Worm (Caenorhabditis elegans) whole organism, dauer: ENCODE results near the gene Y73B6BL.22.

ENCODE experiments used
- unc-62 ChIP-seq: sonication (generic microtip); optimal IDR thresholded peaks from 2 replicates; lab custom pipeline; 2017; ENCODE audit warnings: missing biosample characterization, missing genetic modification reagents, missing genetic modification characterization

Y73B6BL.22 gene

DNA sequence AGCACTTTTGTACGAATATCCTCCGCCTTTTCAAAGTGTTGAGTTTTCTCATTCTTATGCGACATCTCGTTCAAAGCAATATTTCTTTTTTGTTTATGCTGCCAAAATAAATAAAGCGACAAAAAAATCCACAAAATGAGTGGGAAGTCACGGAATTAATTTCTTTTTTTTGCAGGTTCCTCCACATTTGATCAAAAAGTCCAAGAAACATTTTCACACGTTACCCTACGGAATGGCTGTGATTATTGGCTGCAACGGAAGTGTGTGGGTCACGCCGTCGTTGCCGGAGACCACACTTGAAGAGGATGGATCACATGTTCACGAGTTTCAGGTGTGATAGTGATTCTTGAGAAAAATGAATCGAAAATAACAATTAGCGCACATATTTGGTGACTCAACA is at the start of gene Y73B6BL.22:
TSS of gene Y73B6BL.22 (minus strand) at position 101 of the 400 bp plus-strand sequence.
- TF ChIP-seq unc-62 (GFP tag; lab: Kevin White, UChicago): no peak

DNA sequence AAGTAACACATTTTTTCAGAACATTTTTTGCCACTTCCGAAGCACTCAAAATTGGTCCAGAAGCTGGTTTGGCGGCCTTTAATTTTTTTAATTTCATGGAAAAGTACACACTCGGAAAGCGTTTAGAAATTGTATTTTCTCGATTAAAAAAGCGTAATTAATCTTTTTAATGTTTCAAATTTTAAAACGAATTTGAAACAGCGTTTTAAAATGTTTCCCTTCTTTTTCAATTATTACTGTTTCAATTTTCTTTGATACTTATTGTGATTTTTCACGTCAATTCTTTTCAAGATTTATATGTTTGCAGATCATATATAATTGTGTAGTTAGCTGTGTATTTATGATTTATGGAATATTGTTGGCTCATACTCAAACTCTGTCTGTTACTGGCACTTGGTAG is 47.6 kb upstream of the Y73B6BL.22 start, which contains the start of gene acr-25:
TSS of gene acr-25 (plus strand) at position 301 of the 400 bp plus-strand sequence.
- TF ChIP-seq unc-62 (GFP tag; lab: Kevin White, UChicago): no peak

DNA sequence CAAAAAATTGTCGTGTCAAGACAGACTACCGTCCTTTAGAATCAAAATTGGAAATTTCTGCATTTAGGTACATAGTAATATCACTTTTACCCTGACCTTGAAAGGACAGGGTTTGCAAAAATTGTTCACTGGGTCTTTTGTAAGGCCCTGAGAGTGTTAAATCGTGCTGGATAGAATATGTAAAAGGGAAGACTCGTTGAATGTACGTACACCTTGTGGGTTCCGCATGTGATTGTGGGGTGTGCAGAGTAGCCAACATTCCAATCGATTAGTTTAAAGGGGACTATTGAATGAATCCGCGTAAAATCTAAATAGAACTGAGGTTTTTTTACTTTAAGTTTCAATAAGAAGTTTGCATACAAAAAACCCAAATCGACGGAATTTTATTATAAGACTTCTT is 44.1 kb upstream of the Y73B6BL.22 start:
- no peak for TF ChIP-seq unc-62 (GFP tag; lab: Kevin White, UChicago)

DNA sequence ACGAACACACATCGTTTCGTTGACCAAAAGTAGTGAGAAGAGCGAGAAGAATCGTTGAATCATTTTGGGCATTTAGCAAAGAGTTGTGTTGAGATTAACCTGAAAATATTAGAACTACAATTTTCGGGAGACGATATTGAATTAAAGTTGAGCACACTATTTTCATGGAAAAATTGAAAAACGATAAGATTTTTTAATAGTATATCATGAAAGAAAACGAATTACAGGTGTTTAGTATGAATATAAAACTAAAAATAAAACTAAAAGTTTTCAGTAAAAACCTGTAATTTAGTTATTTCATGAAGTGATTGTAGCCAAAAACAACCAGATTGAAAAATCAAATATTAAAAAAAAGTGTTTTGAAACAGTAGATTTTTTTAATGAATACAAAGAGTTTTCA is 41.0 kb upstream of the Y73B6BL.22 start, which contains the start of gene lgc-10:
TSS of gene lgc-10 (minus strand) at position 101 of the 400 bp plus-strand sequence.
- no peak for TF ChIP-seq unc-62 (GFP tag; lab: Kevin White, UChicago)

DNA sequence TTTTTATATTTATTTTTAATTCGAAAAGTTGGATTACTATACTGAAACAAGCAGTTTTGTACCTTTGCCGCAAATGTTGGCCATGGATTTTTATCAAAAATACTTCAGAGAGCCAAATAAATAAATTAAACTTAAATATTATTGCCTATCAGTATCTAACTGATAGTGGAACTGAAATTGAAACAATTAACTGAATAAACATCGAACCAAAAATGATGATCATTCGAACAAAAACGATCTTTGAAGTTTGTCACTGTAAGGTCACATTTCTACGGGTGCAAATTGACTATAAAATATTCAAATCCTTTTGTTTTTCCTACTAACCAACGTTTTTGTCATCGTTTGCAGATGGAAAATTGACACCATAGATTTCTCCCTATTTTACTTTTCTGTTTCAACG is 26.6 kb upstream of the Y73B6BL.22 start:
- TF ChIP-seq unc-62 (GFP tag; lab: Kevin White, UChicago): no peak

DNA sequence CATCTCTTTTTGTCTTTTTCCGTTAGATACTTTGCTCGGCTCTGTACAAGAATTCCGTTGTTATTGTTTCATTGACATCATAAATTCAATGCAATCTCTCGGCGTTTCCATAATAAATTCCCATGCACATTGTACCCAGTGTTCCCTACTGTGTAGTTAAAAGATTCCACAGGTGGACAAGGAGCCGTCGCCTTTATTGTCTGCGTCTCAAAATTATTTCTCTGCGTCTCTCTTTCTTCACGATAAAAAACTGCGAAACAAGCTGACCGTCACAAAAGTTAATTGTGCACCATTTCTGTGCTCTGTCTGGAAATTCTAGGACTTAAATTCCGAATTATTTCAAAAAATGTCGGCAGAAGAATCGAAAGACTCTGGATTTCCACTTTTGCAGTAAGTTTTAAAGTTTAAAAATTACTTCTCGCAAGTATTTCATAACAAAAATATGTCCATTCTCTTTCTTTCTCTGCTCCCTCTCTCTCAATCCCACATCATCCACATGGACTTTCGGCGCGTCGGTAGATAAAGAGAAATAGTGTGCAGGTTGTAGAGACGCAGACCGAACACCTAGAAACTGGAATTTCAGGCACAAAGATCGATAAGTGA is 25.7 kb upstream of the Y73B6BL.22 start:
- no peak for TF ChIP-seq unc-62 (GFP tag; lab: Kevin White, UChicago)

DNA sequence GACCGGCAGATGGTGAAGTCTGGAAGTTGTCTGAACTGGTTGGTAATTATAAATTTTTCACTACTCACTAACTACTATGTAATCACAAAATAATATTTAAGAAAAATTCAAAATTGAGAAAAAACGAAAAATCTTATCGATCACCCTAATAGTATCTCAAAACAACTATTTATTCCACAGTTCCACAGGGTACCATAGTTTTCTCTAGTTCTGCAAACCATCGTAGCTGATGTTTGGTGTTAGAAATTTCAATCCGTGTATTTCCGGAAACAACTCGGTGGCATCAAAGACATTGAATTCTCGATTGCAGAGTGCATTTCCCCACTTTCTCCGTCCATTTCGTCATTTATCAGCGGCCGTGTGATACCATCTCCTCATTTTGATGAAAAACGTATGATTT is 25.1 kb upstream of the Y73B6BL.22 start, which contains the start of gene Y73B6BL.31:
TSS of gene Y73B6BL.31 (plus strand) at position 301 of the 400 bp plus-strand sequence.
- TF ChIP-seq unc-62 (GFP tag; lab: Kevin White, UChicago): no peak

DNA sequence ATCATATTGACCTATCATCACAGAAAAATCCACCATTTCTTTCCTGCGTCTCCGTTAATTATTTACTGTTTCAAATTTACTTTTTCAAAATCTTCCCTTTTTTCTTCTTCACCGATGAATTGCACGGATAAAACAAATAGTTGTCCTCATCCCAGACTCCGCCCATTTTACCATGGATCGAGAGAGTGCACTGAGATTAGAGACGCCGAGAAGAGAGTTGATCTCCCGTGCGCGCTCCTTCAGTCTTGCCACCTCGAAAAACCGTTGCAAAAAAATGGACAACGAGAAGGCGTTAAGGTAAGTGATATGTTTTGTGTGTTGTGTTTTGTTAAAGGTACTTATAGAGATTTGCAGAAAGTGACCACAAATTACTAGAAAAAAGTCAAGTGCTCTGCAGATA is 21.6 kb upstream of the Y73B6BL.22 start, which contains the start of gene dlc-5:
TSS of gene dlc-5 (plus strand) at position 154 of the 400 bp plus-strand sequence.
- TF ChIP-seq unc-62 (GFP tag; lab: Kevin White, UChicago): no peak

DNA sequence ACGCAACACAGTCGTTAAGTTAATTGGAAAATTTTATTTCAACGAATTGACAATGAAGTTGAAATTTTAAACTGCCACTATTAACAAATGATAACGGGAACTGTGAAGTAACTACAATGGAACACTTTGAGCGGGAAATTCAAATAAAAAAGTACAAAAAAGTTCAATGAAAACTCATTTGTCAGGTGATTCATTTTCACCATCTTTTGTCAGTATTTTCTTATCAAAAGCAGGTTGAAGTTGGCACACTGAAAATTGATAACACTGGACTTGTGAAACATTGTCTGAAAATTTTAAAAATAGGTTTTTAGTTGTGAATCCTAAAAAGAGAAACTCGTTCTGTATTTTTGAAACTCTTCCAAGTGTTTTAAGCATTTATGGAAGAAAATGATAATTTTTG is 17.0 kb upstream of the Y73B6BL.22 start:
- TF ChIP-seq unc-62 (GFP tag; lab: Kevin White, UChicago): no peak

DNA sequence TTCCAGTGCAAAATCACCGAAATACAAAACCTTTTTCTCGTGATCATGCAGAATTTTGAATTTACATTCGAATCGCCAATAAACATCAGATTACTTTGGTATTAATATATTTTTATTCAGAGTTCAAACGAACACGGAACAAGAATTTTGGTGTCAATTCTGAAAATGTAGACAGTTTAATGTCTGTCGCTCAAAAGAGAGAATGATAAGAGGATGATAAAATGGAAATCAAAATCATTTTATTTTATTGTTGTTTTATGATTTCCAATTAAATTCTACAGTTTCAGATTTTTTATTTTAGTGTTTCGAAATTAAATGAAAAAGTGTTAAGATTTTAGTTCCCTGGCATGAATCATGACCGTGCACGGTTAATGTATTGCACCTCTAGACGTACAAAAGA is 15.9 kb upstream of the Y73B6BL.22 start:
- no peak for TF ChIP-seq unc-62 (GFP tag; lab: Kevin White, UChicago)

DNA sequence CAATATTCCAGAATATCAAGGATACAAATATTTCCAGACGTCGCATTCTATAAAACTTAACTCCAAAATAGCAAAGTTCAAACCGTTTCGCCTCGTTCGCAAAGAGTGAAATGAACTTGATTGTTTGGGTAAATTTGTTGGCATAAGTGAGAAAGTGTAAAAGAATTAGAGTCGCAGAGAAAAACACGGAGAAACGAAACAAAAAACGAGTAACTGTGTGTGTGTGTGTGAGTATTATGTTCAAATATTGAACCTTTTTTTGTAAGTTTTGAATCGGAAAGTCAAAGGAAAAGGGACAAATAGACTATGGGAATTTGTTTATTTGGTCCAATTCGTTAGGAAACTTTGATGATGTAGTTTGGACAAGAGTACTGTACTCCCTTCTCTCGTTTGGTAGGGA is 15.1 kb upstream of the Y73B6BL.22 start, which contains the start of gene acp-7:
TSS of gene acp-7 (minus strand) at position 101 of the 400 bp plus-strand sequence.
- TF ChIP-seq unc-62 (GFP tag; lab: Kevin White, UChicago): no peak

DNA sequence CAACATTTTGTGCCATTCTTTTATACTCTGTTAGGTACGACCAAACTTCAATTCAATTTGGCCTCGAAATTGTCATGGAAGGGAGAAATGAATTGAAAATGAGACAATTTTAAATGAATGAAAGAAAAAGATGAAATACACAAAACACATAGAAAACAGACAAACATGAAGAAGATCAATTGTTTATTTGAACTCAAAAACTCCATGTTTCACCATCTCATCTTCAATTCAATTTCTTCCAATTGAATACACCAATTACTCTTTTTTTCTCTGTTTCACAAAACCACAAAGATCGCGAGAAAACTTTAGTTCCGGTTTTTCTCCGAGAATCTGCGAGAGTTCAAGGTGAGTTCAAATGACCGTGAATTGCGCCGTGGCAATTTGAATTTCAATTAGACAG is 10.8 kb upstream of the Y73B6BL.22 start:
- no peak for TF ChIP-seq unc-62 (GFP tag; lab: Kevin White, UChicago)

DNA sequence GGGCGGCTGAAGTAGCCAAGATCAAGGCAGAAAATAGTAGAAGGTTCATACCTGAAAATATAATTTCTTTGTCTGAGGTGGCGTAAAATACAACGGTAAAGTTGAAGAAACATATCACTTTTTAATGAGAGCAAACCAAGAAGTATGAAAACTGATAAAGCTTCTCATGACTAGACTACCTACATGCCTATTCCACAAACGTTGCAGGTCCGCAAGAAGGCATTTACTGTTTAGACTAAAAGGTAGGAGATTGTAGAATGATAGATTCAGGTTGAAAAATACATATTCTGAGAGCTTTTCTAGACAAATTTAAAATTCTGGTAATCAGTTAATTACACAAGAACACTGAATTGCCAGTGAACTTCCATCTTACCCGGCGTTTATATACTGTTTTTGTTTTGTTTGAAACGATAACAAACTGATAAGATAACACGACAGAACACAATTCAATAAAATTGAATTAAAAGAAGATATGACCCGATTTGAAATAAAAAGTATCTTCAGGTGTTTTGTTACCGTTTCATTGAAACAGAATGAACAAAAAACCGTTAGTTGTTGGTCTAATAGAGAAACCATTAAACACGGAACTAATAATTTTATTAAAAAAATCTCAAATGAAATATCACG is 9.7 kb upstream of the Y73B6BL.22 start, which contains the start of gene acp-6:
TSS of gene acp-6 (minus strand) at position 51 of the 627 bp plus-strand sequence.
- no peak for TF ChIP-seq unc-62 (GFP tag; lab: Kevin White, UChicago)

DNA sequence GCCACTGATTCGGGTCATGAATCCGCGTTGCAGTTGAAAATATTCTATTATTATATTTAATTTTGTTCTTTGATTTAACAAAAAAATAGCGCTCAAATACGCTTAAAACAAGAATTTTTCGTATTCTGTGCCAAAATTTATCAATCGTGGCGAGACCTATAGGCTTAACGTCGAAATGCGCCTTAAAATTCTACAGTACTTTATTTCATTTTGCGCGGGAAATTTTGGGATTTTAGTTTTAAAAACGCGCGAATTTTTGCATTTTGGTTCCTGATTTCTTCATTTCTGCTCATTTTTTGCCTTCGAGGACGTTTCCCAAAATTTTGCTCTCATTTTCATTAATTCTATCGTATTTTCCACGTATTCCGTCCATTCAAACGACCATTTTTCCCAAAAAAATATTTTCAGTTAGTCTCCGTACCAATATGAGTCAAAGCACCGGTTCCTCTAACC is 4.8 kb upstream of the Y73B6BL.22 start, which contains the start of gene puf-11:
TSS of gene puf-11 (plus strand) at position 403 of the 453 bp plus-strand sequence.
- no peak for TF ChIP-seq unc-62 (GFP tag; lab: Kevin White, UChicago)

DNA sequence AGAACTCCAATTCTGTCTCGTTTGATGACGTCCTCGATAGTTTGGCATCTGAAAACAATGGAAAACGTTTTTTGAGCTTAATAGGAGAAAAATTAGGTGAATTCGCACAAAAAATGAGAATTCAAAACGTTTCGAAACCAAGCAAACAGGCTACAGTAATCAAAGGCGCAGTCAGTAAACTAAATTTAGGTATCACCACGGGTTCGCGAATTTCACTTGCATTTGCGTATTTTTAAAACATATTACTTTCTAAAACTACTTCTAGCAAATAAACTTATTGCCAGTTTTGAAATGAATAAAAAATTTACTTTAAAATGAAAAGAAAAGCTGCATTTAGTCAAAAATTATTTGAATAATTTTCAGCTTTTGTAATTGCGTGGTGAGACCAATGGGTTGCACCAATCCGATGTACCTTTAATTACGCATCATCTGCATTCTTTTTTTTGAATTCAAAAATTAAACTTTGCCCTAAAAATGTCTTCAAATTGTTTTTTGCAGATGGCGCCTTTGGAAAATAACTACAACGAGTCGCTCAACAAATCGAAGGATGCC is 2.7 kb upstream of the Y73B6BL.22 start, which contains the start of the genes Y73B6BL.23 and htp-2:
TSS of gene Y73B6BL.23 (minus strand) at position 51 of the 552 bp plus-strand sequence.
TSS of gene htp-2 (plus strand) at position 492 of the 552 bp plus-strand sequence.
- no peak for TF ChIP-seq unc-62 (GFP tag; lab: Kevin White, UChicago)

DNA sequence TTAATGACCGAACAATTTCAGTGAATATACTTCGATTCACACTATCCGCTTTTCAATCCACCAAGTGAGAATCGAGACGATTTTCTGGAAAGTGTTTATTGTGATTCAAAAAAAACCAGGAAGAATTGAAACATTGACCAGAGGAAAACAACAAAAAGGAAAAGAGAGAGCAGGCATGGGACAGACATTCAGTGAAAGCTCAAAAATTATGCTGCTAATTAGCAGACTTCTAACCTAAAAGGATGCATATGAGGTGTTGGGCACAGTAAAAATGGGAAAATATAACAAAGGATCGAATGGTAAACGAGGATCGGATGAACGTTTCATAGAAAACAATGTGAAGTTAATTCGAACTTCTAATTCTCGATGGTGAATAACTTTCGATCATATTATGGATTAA is 1.2 kb upstream of the Y73B6BL.22 start:
- TF ChIP-seq unc-62 (GFP tag; lab: Kevin White, UChicago): no peak
